Worm (Caenorhabditis elegans): ENCODE measurements around the gene ugt-24.

- TF ChIP-seq F13H6.1 (tag; optimal IDR thresholded peaks at IDR 0.05): no peak
- TF ChIP-seq ets-4 (tag; optimal IDR thresholded peaks at IDR 0.05): no peak
- TF ChIP-seq rnt-1 (tag; optimal IDR thresholded peaks at IDR 0.05): no peak
- TF ChIP-seq nhr-11 (tag; optimal IDR thresholded peaks at IDR 0.05): no peak
- TF ChIP-seq che-1 (tag; optimal IDR thresholded peaks at IDR 0.05): no peak
- TF ChIP-seq ceh-30 (tag; optimal IDR thresholded peaks at IDR 0.05): no peak
- TF ChIP-seq ceh-31 (tag; optimal IDR thresholded peaks at IDR 0.05): no peak
- TF ChIP-seq ceh-45 (GFP tag; IDR thresholded peaks at IDR 0.05): no peak
- no peak for TF ChIP-seq ceh-9 (tag; optimal IDR thresholded peaks at IDR 0.05)
- no peak for TF ChIP-seq lin-11 (tag; optimal IDR thresholded peaks at IDR 0.05)
- TF ChIP-seq unc-55 (GFP tag; optimal IDR thresholded peaks at IDR 0.05): no peak
These were observed 2.9 kb upstream of the ugt-24 start, which contains the start of gene C49A9.5 for ce11 chrIV:6213403-6213802.

Data from whole organism, late embryonic.